Fruit fly (Drosophila melanogaster) whole organism, pupa: ENCODE data around the gene CG10681.
A peak's percentile ranks its signal among the peaks of the same experiment; 100 is the strongest.

Experiments used
- CG10348 ChIP-seq: fragments of 200-800 bp; sonication (Bioruptor generic); IDR thresholded peaks from 2 replicates; pipeline ENCODE4 v1.3.6; 2022; ENCODE audit warnings: missing biosample characterization, missing genetic modification characterization
- CG12605 ChIP-seq: fragments of 200-800 bp; sonication (Bioruptor generic); IDR thresholded peaks from 2 replicates; pipeline ENCODE4 v1.3.6; 2022; ENCODE audit warnings: missing biosample characterization, missing genetic modification characterization
- CG17806 ChIP-seq: fragments of 200-800 bp; sonication (Bioruptor generic); optimal IDR thresholded peaks from 2 replicates; lab custom pipeline; 2018; ENCODE audit warnings: missing biosample characterization, mild to moderate bottlenecking, missing genetic modification characterization, moderate library complexity
- CG4496 ChIP-seq: fragments of 200-800 bp; sonication (Bioruptor generic); IDR thresholded peaks from 3 replicates; pipeline ENCODE4 v1.3.6; 2022; ENCODE audit warnings: missing biosample characterization, missing genetic modification characterization
- EcR ChIP-seq: fragments of 200-800 bp; sonication (Bioruptor generic); optimal IDR thresholded peaks from 3 replicates; lab custom pipeline; 2019; ENCODE audit warnings: missing biosample characterization, missing genetic modification characterization, mild to moderate bottlenecking, moderate library complexity, missing genetic modification reagents
- gl ChIP-seq: fragments of 200-800 bp; sonication (Bioruptor generic); optimal IDR thresholded peaks from 2 replicates; lab custom pipeline; 2018; ENCODE audit warnings: missing biosample characterization, mild to moderate bottlenecking, missing genetic modification characterization

- TF ChIP-seq gl (tag; lab: Kevin White, UChicago) (peak; percentile 83), CG17806 (peak; percentile 94), CG4496 (GFP tag; lab: Robert Waterston, UW) (peak; percentile 99), CG12605 (GFP tag; lab: Robert Waterston, UW) (peak; percentile 96), CG10348 (GFP tag; lab: Robert Waterston, UW) (peak; percentile 90), EcR (GFP tag; lab: Kevin White, UChicago) (peak; percentile 17)
Measured at dm6 chr3L:12523941-12524340, 22.6 kb downstream of the CG10681 start, which contains the start of the genes ver and Gcn5.
